Worm (Caenorhabditis elegans): ENCODE results near the gene C09H10.5.

C09H10.5 gene

DNA sequence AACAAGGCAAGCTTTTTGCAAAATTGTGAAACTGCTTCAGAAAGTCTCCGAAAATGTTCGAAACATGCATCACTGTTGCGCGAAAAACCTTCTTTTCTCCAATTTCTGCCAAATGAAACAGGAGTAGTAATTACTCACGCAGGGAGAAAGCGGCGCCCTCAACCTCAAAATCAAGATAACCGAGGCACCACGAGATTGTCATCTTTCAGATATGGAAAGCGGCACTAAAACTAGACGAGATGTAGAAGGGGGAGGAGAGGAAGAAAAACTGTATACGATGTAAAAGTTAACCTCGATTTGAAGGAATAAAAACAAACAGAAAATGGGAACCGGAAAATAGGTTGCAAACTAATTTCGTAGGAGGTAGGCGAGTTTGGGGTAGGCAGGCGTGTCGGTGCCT, 27.0 kb downstream of the C09H10.5 start:
- no peak for TF ChIP-seq hlh-4 (tag; optimal IDR thresholded peaks at IDR 0.05)
- peak; percentile 57 for TF ChIP-seq blmp-1 (tag; optimal IDR thresholded peaks at IDR 0.05)
- TF ChIP-seq rnt-1 (tag; optimal IDR thresholded peaks at IDR 0.05): peak; percentile 35
- TF ChIP-seq ceh-8 (GFP tag; optimal IDR thresholded peaks at IDR 0.05): no peak
- peak; percentile 0 for TF ChIP-seq nhr-85 (tag)
- peak; percentile 34 for TF ChIP-seq lin-14 (GFP tag; optimal IDR thresholded peaks at IDR 0.05)
- no peak for TF ChIP-seq elt-3 (tag; optimal IDR thresholded peaks at IDR 0.05)

ce11 chrII:11072565-11072964, 31.0 kb downstream of the C09H10.5 start:
- TF ChIP-seq efl-1 (optimal IDR thresholded peaks at IDR 0.05) (no peak), efl-1 (GFP tag; optimal IDR thresholded peaks at IDR 0.05 in 1 of 2) (peak in 1 of 2 experiments; percentile 37), egl-27 (tag; optimal IDR thresholded peaks at IDR 0.05) (no peak)

DNA sequence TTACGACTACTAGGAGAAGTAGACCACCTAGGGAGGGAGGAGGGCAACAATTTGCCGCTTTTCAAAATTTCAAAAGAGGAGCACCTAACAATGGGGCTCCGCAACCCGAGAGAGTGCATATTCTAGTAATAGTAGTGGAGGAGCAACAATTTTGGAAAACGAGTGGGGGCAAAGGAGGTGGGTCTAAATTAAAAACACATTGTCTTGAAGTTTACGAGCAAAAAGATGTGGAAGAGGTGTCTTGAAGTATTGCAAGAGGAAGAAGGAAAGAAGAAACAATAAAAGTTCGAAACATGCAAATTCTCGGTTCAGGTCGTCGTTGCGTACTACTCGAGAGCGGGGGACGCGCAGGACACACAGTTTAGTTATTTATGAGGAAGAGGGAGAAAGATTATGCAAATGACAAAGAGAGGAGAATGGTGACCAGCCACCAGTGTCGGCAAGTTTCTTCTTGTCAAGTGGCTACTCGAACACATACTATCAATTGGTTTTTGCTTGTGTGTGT, 39.3 kb downstream of the C09H10.5 start:
- TF ChIP-seq dsc-1 (tag; optimal IDR thresholded peaks at IDR 0.05): peak; percentile 79
- TF ChIP-seq fkh-10 (GFP tag; optimal IDR thresholded peaks at IDR 0.05): peak; percentile 45
- peak; percentile 11 for TF ChIP-seq lin-14 (GFP tag; optimal IDR thresholded peaks at IDR 0.05)
- TF ChIP-seq lsy-2 (tag; optimal IDR thresholded peaks at IDR 0.05): no peak
- TF ChIP-seq fkh-4 (tag; optimal IDR thresholded peaks at IDR 0.05; ENCODE audit: borderline replicate concordance): peak; percentile 52
- no peak for TF ChIP-seq aha-1 (tag; optimal IDR thresholded peaks at IDR 0.05)

DNA sequence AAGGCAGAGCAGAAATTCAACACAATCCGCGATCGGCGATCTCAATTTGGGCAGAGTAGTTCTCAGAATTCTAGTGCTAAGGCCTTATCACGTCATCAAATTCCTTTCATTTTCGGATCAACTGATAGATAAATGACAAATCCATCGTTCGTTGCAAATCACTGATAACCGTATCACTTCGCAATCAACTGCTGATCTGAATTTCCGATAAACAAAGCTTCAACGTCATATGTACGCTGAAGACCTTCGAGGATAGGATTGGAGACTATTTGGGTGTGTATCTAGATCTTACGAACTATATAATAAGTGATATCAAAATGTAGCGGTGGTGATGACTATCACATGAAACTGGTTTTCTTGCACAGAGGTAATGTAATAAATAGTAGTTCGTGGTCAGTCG, 46.3 kb downstream of the C09H10.5 start:
- no peak for TF ChIP-seq tlp-1 (tag; optimal IDR thresholded peaks at IDR 0.05)
- TF ChIP-seq nhr-77 (tag; optimal IDR thresholded peaks at IDR 0.05): no peak
- no peak for TF ChIP-seq nhr-19 (GFP tag; conservative IDR thresholded peaks at IDR 0.05)
- no peak for TF ChIP-seq alr-1 (tag; optimal IDR thresholded peaks at IDR 0.05; ENCODE audit: borderline replicate concordance)
- TF ChIP-seq blmp-1 (tag; optimal IDR thresholded peaks at IDR 0.05): peak; percentile 60
- no peak for TF ChIP-seq efl-1 (optimal IDR thresholded peaks at IDR 0.05)
- peak in 1 of 2 experiments; percentile 13 for TF ChIP-seq efl-1 (GFP tag; optimal IDR thresholded peaks at IDR 0.05 in 1 of 2)
- no peak for TF ChIP-seq ces-1 (GFP tag; optimal IDR thresholded peaks at IDR 0.05)
- TF ChIP-seq pqm-1 (tag; optimal IDR thresholded peaks at IDR 0.05): no peak
- TF ChIP-seq fkh-8 (tag; optimal IDR thresholded peaks at IDR 0.05): no peak
- TF ChIP-seq lin-39 (tag; optimal IDR thresholded peaks at IDR 0.05): no peak
- no peak for TF ChIP-seq mef-2 (tag; optimal IDR thresholded peaks at IDR 0.05)
- no peak for TF ChIP-seq dpl-1 (GFP tag; optimal IDR thresholded peaks at IDR 0.05)
- peak; percentile 52 for TF ChIP-seq nhr-85 (tag)
- peak in 2 of 6 experiments; percentile 6 to 55 for TF ChIP-seq elt-3 (tag; optimal IDR thresholded peaks at IDR 0.05)
- no peak for TF ChIP-seq jun-1 (tag; optimal IDR thresholded peaks at IDR 0.05)

DNA sequence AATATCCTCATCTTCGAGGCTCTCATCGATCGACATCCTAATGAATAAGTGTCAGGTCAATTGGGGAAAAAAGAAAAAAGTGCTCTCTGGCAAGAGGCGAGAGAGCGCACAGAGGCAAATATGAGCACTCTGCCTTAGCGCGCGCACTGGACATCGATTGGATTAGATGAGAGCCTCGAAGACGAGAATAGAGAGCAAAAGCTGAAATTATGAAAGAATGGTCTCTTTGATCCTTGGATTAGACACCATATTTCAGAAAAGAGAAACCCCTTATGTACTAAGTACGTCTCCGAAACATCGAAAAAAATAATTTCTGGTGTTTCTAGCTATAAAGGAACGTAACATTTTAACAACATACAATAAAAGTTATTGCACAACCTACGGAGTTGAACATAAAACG, 48.3 kb downstream of the C09H10.5 start, which contains the start of gene F45E10.2:
Gene F45E10.2, minus strand, starts transcription at position 101 of the 400 bp plus-strand sequence.
- TF ChIP-seq unc-62 (GFP tag; optimal IDR thresholded peaks at IDR 0.05) (no peak), ces-1 (GFP tag; optimal IDR thresholded peaks at IDR 0.05) (no peak), sox-4 (tag; optimal IDR thresholded peaks at IDR 0.05) (no peak), lin-39 (tag; optimal IDR thresholded peaks at IDR 0.05) (no peak), nhr-19 (GFP tag; conservative IDR thresholded peaks at IDR 0.05) (no peak), unc-30 (tag; optimal IDR thresholded peaks at IDR 0.05) (no peak), jun-1 (tag; optimal IDR thresholded peaks at IDR 0.05) (no peak), nhr-90 (tag; optimal IDR thresholded peaks at IDR 0.05; ENCODE audit: poor library complexity) (no peak)

- TF ChIP-seq ceh-90 (tag; optimal IDR thresholded peaks at IDR 0.05) (no peak), C04F5.9 (tag; optimal IDR thresholded peaks at IDR 0.05) (no peak), lsy-2 (tag; optimal IDR thresholded peaks at IDR 0.05) (no peak), ces-1 (GFP tag; optimal IDR thresholded peaks at IDR 0.05) (no peak), unc-62 (GFP tag; optimal IDR thresholded peaks at IDR 0.05) (no peak)
Measured at ce11 chrII:11052526-11052925, 51.0 kb downstream of the C09H10.5 start.
